Fruit fly (Drosophila melanogaster): ENCODE data around the gene CG45076.

The CG45076 gene

dm6 chr3R:10777274-10777673 is at the start of gene CG45076, which contains the start of the genes CG45078 and fau:
CG45076 (minus strand) TSS chr3R:10777374.
CG45078 (minus strand) TSS chr3R:10777374.
fau (minus strand) TSS chr3R:10777374.
- no peak for TF ChIP-seq CG10348 (GFP tag; IDR thresholded peaks at IDR 0.05)
- TF ChIP-seq CG13204 (GFP tag; optimal IDR thresholded peaks at IDR 0.05) = no peak
- no peak for TF ChIP-seq gl (tag; optimal IDR thresholded peaks at IDR 0.05)

dm6 chr3R:10815032-10815431 is 37.9 kb upstream of the CG45076 start, which contains the start of the genes CG14693 and TTLL15:
CG14693 (minus strand) TSS chr3R:10815047.
TTLL15 (plus strand) TSS chr3R:10815288.
- TF ChIP-seq D1 (tag; optimal IDR thresholded peaks at IDR 0.05) (peak; percentile 27), gl (tag; optimal IDR thresholded peaks at IDR 0.05) (no peak)

dm6 chr3R:10803855-10804254 is 26.7 kb upstream of the CG45076 start, which contains the start of gene CG14692:
CG14692 (minus strand) TSS chr3R:10803955.
- TF ChIP-seq fd96Ca (GFP tag; IDR thresholded peaks at IDR 0.05) (no peak), CG15710 (tag; optimal IDR thresholded peaks at IDR 0.05) (no peak), Snoo (tag; optimal IDR thresholded peaks at IDR 0.05) (no peak), CG8159 (tag; optimal IDR thresholded peaks at IDR 0.05) (no peak), CG14655 (GFP tag; optimal IDR thresholded peaks at IDR 0.05) (no peak), CG10348 (GFP tag; IDR thresholded peaks at IDR 0.05) (no peak), Ets98B (GFP tag; IDR thresholded peaks at IDR 0.05) (no peak), CG32121 (GFP tag; IDR thresholded peaks at IDR 0.05) (no peak), Pif1A (GFP tag; optimal IDR thresholded peaks at IDR 0.05) (no peak), Pif1B (GFP tag; optimal IDR thresholded peaks at IDR 0.05) (no peak), EcR (GFP tag; optimal IDR thresholded peaks at IDR 0.05) (no peak), CG9948 (tag; optimal IDR thresholded peaks at IDR 0.05) (no peak), rn (GFP tag; IDR thresholded peaks at IDR 0.05) (no peak), gl (tag; optimal IDR thresholded peaks at IDR 0.05) (no peak), CG4496 (GFP tag; IDR thresholded peaks at IDR 0.05) (no peak), D1 (tag; optimal IDR thresholded peaks at IDR 0.05) (no peak), CG17806 (tag; optimal IDR thresholded peaks at IDR 0.05) (no peak), CG8301 (tag; optimal IDR thresholded peaks at IDR 0.05) (no peak)

dm6 chr3R:10792604-10793003 is 15.4 kb upstream of the CG45076 start, which contains the start of gene CG14687:
CG14687 (plus strand) TSS chr3R:10792904.
- TF ChIP-seq CG8159 (tag; optimal IDR thresholded peaks at IDR 0.05) (no peak), fd96Ca (GFP tag; IDR thresholded peaks at IDR 0.05) (no peak)

dm6 chr3R:10788186-10788585 is 11.0 kb upstream of the CG45076 start, which contains the start of the genes Art1 and Mcm5:
Art1 (minus strand) TSS chr3R:10788226.
Mcm5 (plus strand) TSS chr3R:10788524.
- TF ChIP-seq CG14655 (GFP tag; optimal IDR thresholded peaks at IDR 0.05) (no peak), Pif1A (GFP tag; optimal IDR thresholded peaks at IDR 0.05) (no peak), CG15710 (tag; optimal IDR thresholded peaks at IDR 0.05) (no peak), CG32121 (GFP tag; IDR thresholded peaks at IDR 0.05) (no peak), fd96Ca (GFP tag; IDR thresholded peaks at IDR 0.05) (no peak), CG8301 (tag; optimal IDR thresholded peaks at IDR 0.05) (no peak), gl (tag; optimal IDR thresholded peaks at IDR 0.05) (no peak), Snoo (tag; optimal IDR thresholded peaks at IDR 0.05) (no peak), EcR (GFP tag; optimal IDR thresholded peaks at IDR 0.05) (no peak), Pif1B (GFP tag; optimal IDR thresholded peaks at IDR 0.05) (no peak), D1 (tag; optimal IDR thresholded peaks at IDR 0.05) (no peak), CG34367 (tag; optimal IDR thresholded peaks at IDR 0.05) (no peak), CG13204 (GFP tag; optimal IDR thresholded peaks at IDR 0.05) (no peak), CG12605 (GFP tag; IDR thresholded peaks at IDR 0.05) (no peak), CG8159 (tag; optimal IDR thresholded peaks at IDR 0.05) (no peak), CG4496 (GFP tag; IDR thresholded peaks at IDR 0.05) (no peak)

- TF ChIP-seq D1 (tag; optimal IDR thresholded peaks at IDR 0.05) = no peak
- TF ChIP-seq gl (tag; optimal IDR thresholded peaks at IDR 0.05) = no peak
- peak; percentile 59 for TF ChIP-seq CG17806 (tag; optimal IDR thresholded peaks at IDR 0.05)
- peak; percentile 55 for TF ChIP-seq CG9948 (tag; optimal IDR thresholded peaks at IDR 0.05)
- TF ChIP-seq CG4496 (GFP tag; IDR thresholded peaks at IDR 0.05) = peak; percentile 77
- TF ChIP-seq Pif1A (GFP tag; optimal IDR thresholded peaks at IDR 0.05) = no peak
- peak; percentile 70 for TF ChIP-seq CG8159 (tag; optimal IDR thresholded peaks at IDR 0.05)
- no peak for TF ChIP-seq fd96Ca (GFP tag; IDR thresholded peaks at IDR 0.05)
- TF ChIP-seq Pif1B (GFP tag; optimal IDR thresholded peaks at IDR 0.05) = no peak
- TF ChIP-seq CG13204 (GFP tag; optimal IDR thresholded peaks at IDR 0.05) = no peak
- no peak for TF ChIP-seq rn (GFP tag; IDR thresholded peaks at IDR 0.05)
- peak; percentile 46 for TF ChIP-seq Snoo (tag; optimal IDR thresholded peaks at IDR 0.05)
- peak; percentile 73 for TF ChIP-seq CG15710 (tag; optimal IDR thresholded peaks at IDR 0.05)
- no peak for TF ChIP-seq CG12605 (GFP tag; IDR thresholded peaks at IDR 0.05)
Observed at dm6 chr3R:10784058-10784499, 6.9 kb upstream of the CG45076 start, which contains the start of the genes mRpL37 and Rbp1. mRpL37 (minus strand) TSS chr3R:10784092. Rbp1 (plus strand) TSS chr3R:10784383.

dm6 chr3R:10782167-10782566 is 5.0 kb upstream of the CG45076 start, which contains the start of gene CG42633:
CG42633 (minus strand) TSS chr3R:10782267.
- TF ChIP-seq CG9948 (tag; optimal IDR thresholded peaks at IDR 0.05) (no peak), Pif1A (GFP tag; optimal IDR thresholded peaks at IDR 0.05) (no peak), gl (tag; optimal IDR thresholded peaks at IDR 0.05) (no peak), CG8159 (tag; optimal IDR thresholded peaks at IDR 0.05) (no peak), CG13204 (GFP tag; optimal IDR thresholded peaks at IDR 0.05) (no peak), CG15710 (tag; optimal IDR thresholded peaks at IDR 0.05) (no peak), CG4496 (GFP tag; IDR thresholded peaks at IDR 0.05) (no peak), CG32121 (GFP tag; IDR thresholded peaks at IDR 0.05) (no peak), CG12605 (GFP tag; IDR thresholded peaks at IDR 0.05) (no peak), Snoo (tag; optimal IDR thresholded peaks at IDR 0.05) (no peak), Pif1B (GFP tag; optimal IDR thresholded peaks at IDR 0.05) (no peak), CG8301 (tag; optimal IDR thresholded peaks at IDR 0.05) (no peak)

All from whole organism, pupa.